Fruit fly (Drosophila melanogaster): ENCODE measurements around the gene Alg10.

Gene Alg10

dm6 chr3L:11148478-11149251 is 16.1 kb upstream of the Alg10 start (continued):
- no peak for TF ChIP-seq CG7271 (tag; optimal IDR thresholded peaks at IDR 0.05)
- peak; percentile 45 for TF ChIP-seq CG7839 (tag; optimal IDR thresholded peaks at IDR 0.05)
- no peak for TF ChIP-seq hb (GFP tag; IDR thresholded peaks at IDR 0.05; ENCODE audit: partially characterized antibody)
- TF ChIP-seq CG11560 (tag; IDR thresholded peaks at IDR 0.05): no peak
- TF ChIP-seq sug (tag; optimal IDR thresholded peaks at IDR 0.05): no peak
- TF ChIP-seq CG31441 (GFP tag; IDR thresholded peaks at IDR 0.05): peak; percentile 70
- TF ChIP-seq CG12219 (GFP tag; optimal IDR thresholded peaks at IDR 0.05): no peak
- no peak for TF ChIP-seq CG42726 (GFP tag; IDR thresholded peaks at IDR 0.05; ENCODE audit: partially characterized antibody)
- TF ChIP-seq Mrtf (GFP tag; IDR thresholded peaks at IDR 0.05): no peak
- no peak for TF ChIP-seq Lim3 (GFP tag; IDR thresholded peaks at IDR 0.05)
- no peak for TF ChIP-seq CG31388 (GFP tag; optimal IDR thresholded peaks at IDR 0.05)
- TF ChIP-seq CG1792 (GFP tag; optimal IDR thresholded peaks at IDR 0.05): no peak
- TF ChIP-seq HLH3B (GFP tag; IDR thresholded peaks at IDR 0.05): 0 out of 2 replicates have a peak, but pooled peaks have one; percentile 34
- TF ChIP-seq kay (GFP tag; optimal IDR thresholded peaks at IDR 0.05): no peak
- TF ChIP-seq H15 (GFP tag; IDR thresholded peaks at IDR 0.05): no peak
- TF ChIP-seq Sin3A (optimal IDR thresholded peaks at IDR 0.05): no peak
- TF ChIP-seq Nf-YC (tag; optimal IDR thresholded peaks at IDR 0.05): no peak
- TF ChIP-seq pan (optimal IDR thresholded peaks at IDR 0.05): no peak
- TF ChIP-seq pan (GFP tag; optimal IDR thresholded peaks at IDR 0.05 in 1 of 2, IDR thresholded peaks at IDR 0.05 in 1 of 2): peak in 1 of 2 experiments; percentile 52
- no peak for TF ChIP-seq z (GFP tag; IDR thresholded peaks at IDR 0.05)
- TF ChIP-seq eve (GFP tag; optimal IDR thresholded peaks at IDR 0.05): no peak
- peak; percentile 9 for TF ChIP-seq CG2202 (tag; optimal IDR thresholded peaks at IDR 0.05)
- no peak for TF ChIP-seq CG8290 (GFP tag; optimal IDR thresholded peaks at IDR 0.05)
- TF ChIP-seq CG8290 (tag; optimal IDR thresholded peaks at IDR 0.05): no peak
- TF ChIP-seq chif (GFP tag; optimal IDR thresholded peaks at IDR 0.05): peak in 1 of 2 experiments; percentile 2
- no peak for TF ChIP-seq so (GFP tag; IDR thresholded peaks at IDR 0.05)
- TF ChIP-seq CG10462 (GFP tag; optimal IDR thresholded peaks at IDR 0.05): no peak
- TF ChIP-seq Fer1 (GFP tag; optimal IDR thresholded peaks at IDR 0.05): no peak
- TF ChIP-seq CG11723 (GFP tag; optimal IDR thresholded peaks at IDR 0.05): no peak
- no peak for TF ChIP-seq eyg (GFP tag; optimal IDR thresholded peaks at IDR 0.05)
- TF ChIP-seq CG4424 (GFP tag; optimal IDR thresholded peaks at IDR 0.05): peak; percentile 47
- TF ChIP-seq CG3838 (GFP tag; optimal IDR thresholded peaks at IDR 0.05): no peak
- no peak for TF ChIP-seq CG16779 (GFP tag; IDR thresholded peaks at IDR 0.05)
- no peak for TF ChIP-seq pita (GFP tag; optimal IDR thresholded peaks at IDR 0.05)
- peak; percentile 6 for TF ChIP-seq Fer3 (tag; optimal IDR thresholded peaks at IDR 0.05)
- no peak for TF ChIP-seq exex (tag; optimal IDR thresholded peaks at IDR 0.05)
- TF ChIP-seq dmrt11E (tag; optimal IDR thresholded peaks at IDR 0.05): peak; percentile 24
- TF ChIP-seq Oli (tag; optimal IDR thresholded peaks at IDR 0.05): peak; percentile 53
- no peak for TF ChIP-seq pzg (GFP tag; optimal IDR thresholded peaks at IDR 0.05)
- TF ChIP-seq Oaz (GFP tag; IDR thresholded peaks at IDR 0.05): no peak
- TF ChIP-seq cg (GFP tag; optimal IDR thresholded peaks at IDR 0.05): no peak
- TF ChIP-seq CG11398 (GFP tag; optimal IDR thresholded peaks at IDR 0.05): no peak
- TF ChIP-seq CG16815 (GFP tag; optimal IDR thresholded peaks at IDR 0.05): peak; percentile 8
- TF ChIP-seq luna (GFP tag; optimal IDR thresholded peaks at IDR 0.05): no peak
- TF ChIP-seq CG1024 (GFP tag; IDR thresholded peaks at IDR 0.05): no peak
- no peak for TF ChIP-seq Optix (GFP tag; IDR thresholded peaks at IDR 0.05)
- no peak for TF ChIP-seq sna (GFP tag; IDR thresholded peaks at IDR 0.05; ENCODE audit: partially characterized antibody)
- TF ChIP-seq grn (GFP tag; optimal IDR thresholded peaks at IDR 0.05): no peak
- TF ChIP-seq CG2199 (GFP tag; IDR thresholded peaks at IDR 0.05): no peak
- no peak for TF ChIP-seq sob (GFP tag; IDR thresholded peaks at IDR 0.05)
- no peak for TF ChIP-seq CG6654 (GFP tag; optimal IDR thresholded peaks at IDR 0.05)
- TF ChIP-seq CG17361 (GFP tag; IDR thresholded peaks at IDR 0.05): peak; percentile 58

Measured in whole organism, embryonic.